Fruit fly (Drosophila melanogaster) whole organism, prepupa: ENCODE results near the gene CG43702.

Experiments
- CG34406 ChIP-seq: fragments of 200-800 bp; sonication (Bioruptor generic); optimal IDR thresholded peaks from 3 replicates; lab custom pipeline; 2016; ENCODE audit warnings: missing biosample characterization, missing genetic modification characterization
- CG9139 ChIP-seq: fragments of 200-800 bp; sonication (Bioruptor generic); optimal IDR thresholded peaks from 3 replicates; lab custom pipeline; 2017; ENCODE audit warnings: missing biosample characterization, mild to moderate bottlenecking, missing genetic modification characterization
- Ets21C ChIP-seq: fragments of 200-800 bp; sonication (Bioruptor generic); optimal IDR thresholded peaks from 3 replicates; lab custom pipeline; 2016; ENCODE audit warnings: missing biosample characterization, missing genetic modification characterization
- Lpt ChIP-seq: fragments of 200-800 bp; sonication (Bioruptor generic); optimal IDR thresholded peaks from 3 replicates; lab custom pipeline; 2016; ENCODE audit warnings: missing biosample characterization, missing genetic modification characterization
- Sox102F ChIP-seq: fragments of 200-800 bp; sonication (Bioruptor generic); optimal IDR thresholded peaks from 2 replicates; lab custom pipeline; 2016; ENCODE audit warnings: missing biosample characterization, mild to moderate bottlenecking, missing genetic modification characterization
- Sox14 ChIP-seq: fragments of 200-800 bp; sonication (Bioruptor generic); optimal IDR thresholded peaks from 3 replicates; lab custom pipeline; 2016; ENCODE audit warnings: missing biosample characterization, missing genetic modification characterization
- lz ChIP-seq: fragments of 200-800 bp; sonication (Bioruptor generic); optimal IDR thresholded peaks from 3 replicates; lab custom pipeline; 2016; ENCODE audit warnings: missing biosample characterization, missing genetic modification characterization
- topi ChIP-seq: fragments of 200-800 bp; sonication (Bioruptor generic); optimal IDR thresholded peaks from 3 replicates; lab custom pipeline; 2016; ENCODE audit warnings: missing biosample characterization, missing genetic modification characterization

- TF ChIP-seq CG34406 (GFP tag; lab: Kevin White, UChicago) = peak; percentile 13
- TF ChIP-seq Lpt (GFP tag; lab: Kevin White, UChicago) = no peak
- TF ChIP-seq Ets21C (GFP tag; lab: Kevin White, UChicago) = peak; percentile 48
- TF ChIP-seq CG9139 (GFP tag; lab: Kevin White, UChicago) = no peak
- peak; percentile 28 for TF ChIP-seq Sox14 (GFP tag; lab: Kevin White, UChicago)
- peak; percentile 53 for TF ChIP-seq topi (GFP tag; lab: Kevin White, UChicago)
- TF ChIP-seq lz (GFP tag; lab: Kevin White, UChicago) = peak; percentile 51
- peak; percentile 41 for TF ChIP-seq Sox102F (GFP tag; lab: Kevin White, UChicago)
These were observed 21.9 kb upstream of the CG43702 start for dm6 chr3L:21276296-21277257.
